Worm (Caenorhabditis elegans) whole organism, L2 larva: Measurements from ENCODE around the gene E04D5.5.

Experiments
- ZK546.5 ChIP-seq: sonication (generic microtip); optimal IDR thresholded peaks from 2 replicates; lab custom pipeline; 2017; ENCODE audit warnings: missing biosample characterization, missing genetic modification characterization
- ceh-16 ChIP-seq: fragments of 150-350 bp; optimal IDR thresholded peaks from 2 replicates; lab custom pipeline; 2014; ENCODE audit warnings: missing biosample characterization, missing genetic modification characterization
- ceh-82 ChIP-seq: fragments of 150-350 bp; optimal IDR thresholded peaks from 2 replicates; lab custom pipeline; 2014; ENCODE audit warnings: missing biosample characterization, missing genetic modification characterization
- egl-27 ChIP-seq: sonication (generic microtip); optimal IDR thresholded peaks from 3 replicates; lab custom pipeline; 2017; ENCODE audit warnings: missing biosample characterization, missing genetic modification reagents, missing genetic modification characterization
- lin-39 ChIP-seq: fragments of 150-350 bp; optimal IDR thresholded peaks from 2 replicates; lab custom pipeline; 2014; ENCODE audit warnings: missing biosample characterization, missing genetic modification reagents, missing genetic modification characterization
- nhr-237 ChIP-seq: fragments of 150-350 bp; optimal IDR thresholded peaks from 2 replicates; lab custom pipeline; 2014; ENCODE audit warnings: missing biosample characterization, missing genetic modification characterization
- nhr-6 ChIP-seq: fragments of 150-350 bp; optimal IDR thresholded peaks from 2 replicates; lab custom pipeline; 2014; ENCODE audit warnings: missing biosample characterization, missing genetic modification characterization
- nhr-77 ChIP-seq: fragments of 150-350 bp; optimal IDR thresholded peaks from 2 replicates; lab custom pipeline; 2014; ENCODE audit warnings: missing biosample characterization, missing genetic modification characterization
- snpc-4 ChIP-seq: fragments of 150-350 bp; optimal IDR thresholded peaks from 2 replicates; lab custom pipeline; 2014; ENCODE audit warnings: missing biosample characterization, missing genetic modification characterization
- unc-39 ChIP-seq: fragments of 150-350 bp; optimal IDR thresholded peaks from 2 replicates; lab custom pipeline; 2014; ENCODE audit warnings: missing biosample characterization, missing genetic modification characterization
- unc-62 ChIP-seq: fragments of 150-350 bp; optimal IDR thresholded peaks from 2 replicates; lab custom pipeline; 2014; ENCODE audit warnings: missing biosample characterization, missing genetic modification reagents, missing genetic modification characterization
- zag-1 ChIP-seq: fragments of 150-350 bp; optimal IDR thresholded peaks from 2 replicates; lab custom pipeline; 2014; ENCODE audit warnings: missing biosample characterization, missing genetic modification characterization

ce11 chrII:10437840-10438239 is 26.8 kb downstream of the E04D5.5 start:
- TF ChIP-seq unc-62 (no peak), zag-1 (tag; lab: Kevin White, UChicago) (no peak), nhr-6 (tag; lab: Kevin White, UChicago) (no peak), ceh-16 (no peak), nhr-77 (tag; lab: Kevin White, UChicago) (no peak), ZK546.5 (tag; lab: Kevin White, UChicago) (no peak), nhr-237 (tag; lab: Kevin White, UChicago) (no peak), lin-39 (tag; lab: Kevin White, UChicago) (no peak), egl-27 (no peak), ceh-82 (tag; lab: Kevin White, UChicago) (no peak), snpc-4 (no peak), unc-39 (tag; lab: Kevin White, UChicago) (no peak)
